Worm (Caenorhabditis elegans) whole organism, L4 larva: Measurements from ENCODE around the gene vps-11.

Source experiments
- Y75B8A.6 ChIP-seq: fragments of 200-800 bp; sonication (Bioruptor generic); IDR thresholded peaks from 2 replicates; pipeline ENCODE4 v1.3.6; 2022; ENCODE audit warnings: missing genetic modification reagents, missing genetic modification characterization, missing compliant biosample characterization
- ZK337.2 ChIP-seq: fragments of 200-800 bp; sonication (Bioruptor generic); IDR thresholded peaks from 2 replicates; pipeline ENCODE4 v1.3.6; 2022; ENCODE audit warnings: missing genetic modification reagents, missing genetic modification characterization, missing compliant biosample characterization
- ZK546.5 ChIP-seq, 2 experiments: sonication (generic microtip); optimal IDR thresholded peaks; 2 replicates each; lab custom pipeline; 2017; ENCODE audit warnings: missing biosample characterization in 2 of 2, missing genetic modification characterization in 2 of 2
- aha-1 ChIP-seq: fragments of 150-350 bp; peaks from one replicate; lab custom pipeline; 2014; ENCODE audit warnings: missing biosample characterization, missing genetic modification characterization
- arid-1 ChIP-seq: fragments of 200-800 bp; sonication (Bioruptor generic); conservative IDR thresholded peaks from 2 replicates; pipeline ENCODE4 v1.3.6; 2022; ENCODE audit warnings: missing genetic modification reagents, missing genetic modification characterization, missing compliant biosample characterization
- ceh-28 ChIP-seq: fragments of 150-350 bp; optimal IDR thresholded peaks from 2 replicates; lab custom pipeline; 2014; ENCODE audit warnings: missing biosample characterization, missing genetic modification reagents, missing genetic modification characterization
- ceh-44 ChIP-seq: fragments of 200-800 bp; sonication (Bioruptor generic); IDR thresholded peaks from 2 replicates; pipeline ENCODE4 v1.3.6; 2022; ENCODE audit warnings: missing genetic modification reagents, missing genetic modification characterization, missing compliant biosample characterization
- daf-16 ChIP-seq, 3 experiments: sonication (generic microtip); optimal IDR thresholded peaks; 2 replicates each; lab custom pipeline; 2016 to 2017; ENCODE audit warnings: missing genetic modification characterization in 3 of 3, missing genetic modification reagents in 3 of 3, mild to moderate bottlenecking in 2 of 3, missing compliant biosample characterization in 2 of 3, missing biosample characterization in 1 of 3, moderate library complexity in 1 of 3
- daf-19 ChIP-seq: fragments of 200-800 bp; sonication (Bioruptor generic); conservative IDR thresholded peaks from 2 replicates; pipeline ENCODE4 v1.3.6; 2022; ENCODE audit warnings: missing genetic modification characterization, missing compliant biosample characterization
- dpl-1 ChIP-seq: fragments of 150-350 bp; optimal IDR thresholded peaks from 2 replicates; lab custom pipeline; 2014; ENCODE audit warnings: missing biosample characterization, missing genetic modification reagents, missing genetic modification characterization
- dve-1 ChIP-seq: sonication (generic microtip); optimal IDR thresholded peaks from 2 replicates; lab custom pipeline; 2017; ENCODE audit warnings: antibody characterized with exemption, mild to moderate bottlenecking, missing genetic modification characterization, missing compliant biosample characterization; ENCODE audit not compliant: insufficient read depth
- egl-27 ChIP-seq: sonication (generic microtip); optimal IDR thresholded peaks from 3 replicates; lab custom pipeline; 2017; ENCODE audit warnings: missing biosample characterization, missing genetic modification reagents, missing genetic modification characterization
- fos-1 ChIP-seq: fragments of 150-350 bp; optimal IDR thresholded peaks from 2 replicates; lab custom pipeline; 2014; ENCODE audit warnings: missing biosample characterization, missing genetic modification characterization
- hif-1 ChIP-seq, 2 experiments: sonication (generic microtip); optimal IDR thresholded peaks; 2 replicates each; lab custom pipeline; 2016 to 2017; ENCODE audit warnings: missing compliant biosample characterization in 2 of 2, missing genetic modification characterization in 2 of 2, missing genetic modification reagents in 2 of 2, missing genotype in 2 of 2, mild to moderate bottlenecking in 1 of 2
- hlh-11 ChIP-seq: fragments of 200-800 bp; sonication (Bioruptor generic); optimal IDR thresholded peaks from 2 replicates; lab custom pipeline; 2018; ENCODE audit warnings: mild to moderate bottlenecking, missing genetic modification characterization, missing compliant biosample characterization
- hlh-30 ChIP-seq: sonication (generic microtip); optimal IDR thresholded peaks from 2 replicates; lab custom pipeline; 2017; ENCODE audit warnings: antibody characterized with exemption, mild to moderate bottlenecking, missing genetic modification characterization, missing compliant biosample characterization; ENCODE audit not compliant: insufficient read depth
- lin-38 ChIP-seq: fragments of 200-800 bp; sonication (Bioruptor generic); IDR thresholded peaks from 2 replicates; pipeline ENCODE4 v1.3.6; 2022; ENCODE audit warnings: missing genetic modification reagents, missing genetic modification characterization, missing compliant biosample characterization
- lsy-2 ChIP-seq, 2 experiments: fragments of 150-350 bp in 1 of 2; sonication (generic microtip) in 1 of 2; optimal IDR thresholded peaks; 2 replicates each; lab custom pipeline; 2014 to 2017; ENCODE audit warnings: missing biosample characterization in 2 of 2, missing genetic modification characterization in 2 of 2
- madf-5 ChIP-seq, 2 experiments: fragments of 200-800 bp; sonication (Bioruptor generic); IDR thresholded peaks; 2 replicates each; pipeline ENCODE4 v1.3.6; 2022; ENCODE audit warnings: missing compliant biosample characterization in 2 of 2, missing genetic modification characterization in 2 of 2
- madf-9 ChIP-seq: fragments of 200-800 bp; sonication (Bioruptor generic); conservative IDR thresholded peaks from 2 replicates; pipeline ENCODE4 v1.3.6; 2022; ENCODE audit warnings: missing genetic modification reagents, missing genetic modification characterization, missing compliant biosample characterization
- mep-1 ChIP-seq: fragments of 150-350 bp; sonication (generic microtip); optimal IDR thresholded peaks from 3 replicates; lab custom pipeline; 2014; ENCODE audit warnings: missing biosample characterization, missing genetic modification characterization
- mes-2 ChIP-seq: sonication (generic microtip); optimal IDR thresholded peaks from 2 replicates; lab custom pipeline; 2016; ENCODE audit warnings: missing genotype, mild to moderate bottlenecking, missing genetic modification characterization, missing compliant biosample characterization; ENCODE audit not compliant: poor library complexity, severe bottlenecking
- mxl-3 ChIP-seq: fragments of 200-800 bp; sonication (Bioruptor generic); optimal IDR thresholded peaks from 2 replicates; lab custom pipeline; 2018; ENCODE audit warnings: mild to moderate bottlenecking, missing genetic modification characterization, missing compliant biosample characterization
- nhr-11 ChIP-seq: fragments of 150-350 bp; optimal IDR thresholded peaks from 2 replicates; lab custom pipeline; 2014; ENCODE audit warnings: missing biosample characterization, missing genetic modification characterization
- nhr-111 ChIP-seq: fragments of 200-800 bp; sonication (Bioruptor generic); optimal IDR thresholded peaks from 2 replicates; lab custom pipeline; 2018; ENCODE audit warnings: mild to moderate bottlenecking, missing genetic modification characterization, missing compliant biosample characterization
- nhr-237 ChIP-seq: sonication (generic microtip); optimal IDR thresholded peaks from 2 replicates; lab custom pipeline; 2017; ENCODE audit warnings: missing biosample characterization, missing genetic modification characterization
- nhr-25 ChIP-seq: sonication (generic microtip); optimal IDR thresholded peaks from 2 replicates; lab custom pipeline; 2017; ENCODE audit warnings: missing genetic modification characterization, mild to moderate bottlenecking, missing compliant biosample characterization, antibody characterized with exemption, moderate library complexity, borderline replicate concordance; ENCODE audit not compliant: insufficient read depth
- nhr-28 ChIP-seq: fragments of 150-350 bp; optimal IDR thresholded peaks from 2 replicates; lab custom pipeline; 2014; ENCODE audit warnings: missing biosample characterization, missing genetic modification characterization
- nhr-6 ChIP-seq: fragments of 150-350 bp; optimal IDR thresholded peaks from 2 replicates; lab custom pipeline; 2014; ENCODE audit warnings: missing biosample characterization, missing genetic modification characterization
- pha-4 ChIP-seq, 2 experiments: fragments of 150-350 bp in 1 of 2; fragments of 200-800 bp in 1 of 2; sonication (Bioruptor generic) in 1 of 2; IDR thresholded peaks in 1 of 2; optimal IDR thresholded peaks in 1 of 2; 2 replicates each; pipeline versions ENCODE4 v1.3.6 to Lab custom; 2014 to 2022; ENCODE audit warnings: missing genetic modification characterization in 2 of 2, missing genetic modification reagents in 2 of 2, missing biosample characterization in 1 of 2, missing compliant biosample characterization in 1 of 2
- php-3 ChIP-seq: fragments of 200-800 bp; sonication (Bioruptor generic); IDR thresholded peaks from 2 replicates; pipeline ENCODE4 v1.3.6; 2022; ENCODE audit warnings: missing genetic modification reagents, missing genetic modification characterization, missing compliant biosample characterization
- pqm-1 ChIP-seq: sonication (generic microtip); optimal IDR thresholded peaks from 2 replicates; lab custom pipeline; 2017; ENCODE audit warnings: missing biosample characterization, missing genetic modification characterization
- rbr-2 ChIP-seq: sonication (generic microtip); optimal IDR thresholded peaks from 2 replicates; lab custom pipeline; 2016; ENCODE audit warnings: missing genotype, missing genetic modification characterization, missing compliant biosample characterization
- saeg-2 ChIP-seq: fragments of 200-800 bp; sonication (Bioruptor generic); IDR thresholded peaks from 2 replicates; pipeline ENCODE4 v1.3.6; 2022; ENCODE audit warnings: missing genetic modification reagents, missing genetic modification characterization, missing compliant biosample characterization
- snpc-1.2 ChIP-seq: fragments of 200-800 bp; sonication (Bioruptor generic); IDR thresholded peaks from 2 replicates; pipeline ENCODE4 v1.3.6; 2022; ENCODE audit warnings: missing genetic modification reagents, missing genetic modification characterization, missing compliant biosample characterization
- snpc-4 ChIP-seq: fragments of 150-350 bp; optimal IDR thresholded peaks from 2 replicates; lab custom pipeline; 2014; ENCODE audit warnings: missing biosample characterization, missing genetic modification characterization
- tra-1 ChIP-seq: fragments of 200-800 bp; sonication (Bioruptor generic); IDR thresholded peaks from 2 replicates; pipeline ENCODE4 v1.3.6; 2022; ENCODE audit warnings: missing genetic modification reagents, missing genetic modification characterization, missing compliant biosample characterization
- unc-130 ChIP-seq: sonication (generic microtip); optimal IDR thresholded peaks from 2 replicates; lab custom pipeline; 2016; ENCODE audit warnings: missing genetic modification reagents, missing genetic modification characterization, missing compliant biosample characterization

The vps-11 gene

DNA sequence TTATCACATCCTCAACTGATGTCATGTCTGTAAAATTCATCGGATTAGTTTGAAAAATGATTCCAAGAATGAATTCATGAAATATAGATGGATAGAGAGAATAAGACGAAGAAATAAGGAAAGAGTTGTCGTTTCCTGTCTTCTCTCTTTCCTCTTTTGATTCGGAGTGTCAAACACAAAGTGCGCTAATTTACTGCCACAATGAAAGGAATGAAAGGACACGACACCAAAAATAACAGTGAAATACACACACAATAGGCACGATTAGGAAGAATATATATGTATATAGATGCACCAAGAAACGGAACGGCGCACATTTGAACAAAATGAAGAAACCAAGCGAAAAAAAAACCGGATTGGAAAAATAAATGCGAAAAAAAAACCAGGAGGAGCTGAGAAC is 35.8 kb upstream of the vps-11 start, which contains the start of gene VM106R.1:
Gene VM106R.1 (minus strand): TSS at position 101 of the 400 bp plus-strand sequence.
- TF ChIP-seq tra-1: no peak
- no peak for TF ChIP-seq dpl-1 (GFP tag; lab: Kevin White, UChicago)
- no peak for TF ChIP-seq php-3 (GFP tag; lab: Robert Waterston, UW)
- TF ChIP-seq ceh-44 (GFP tag; lab: Robert Waterston, UW): no peak
- TF ChIP-seq Y75B8A.6 (GFP tag; lab: Robert Waterston, UW): no peak

DNA sequence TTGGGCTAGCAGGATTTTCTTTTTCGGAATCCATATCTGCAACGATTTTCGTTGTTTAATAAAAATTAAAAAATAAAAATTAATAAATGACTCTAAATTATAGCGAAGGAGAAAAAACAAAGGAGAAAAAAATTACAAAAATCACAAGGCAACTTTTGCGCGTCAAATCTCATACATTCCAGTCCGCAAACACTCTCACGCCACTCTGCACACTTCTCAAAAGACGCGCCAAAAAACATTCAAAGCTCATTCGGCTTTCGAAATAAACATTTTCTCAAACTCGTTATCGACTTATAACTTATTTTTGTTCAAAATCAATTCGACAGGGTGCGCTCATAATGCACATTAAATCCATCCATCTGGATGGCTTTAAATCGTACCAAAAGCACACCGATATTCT is 30.8 kb upstream of the vps-11 start, which contains the start of the genes R06F6.12 and mix-1:
Gene R06F6.12 (minus strand): TSS at position 36 of the 400 bp plus-strand sequence.
Gene mix-1 (plus strand): TSS at position 201 of the 400 bp plus-strand sequence.
- peak in 1 of 2 experiments; percentile 6 for TF ChIP-seq hif-1 (tag; optimal IDR thresholded peaks at IDR 0.05; lab: Kevin White, UChicago)
- TF ChIP-seq daf-16 (GFP tag; optimal IDR thresholded peaks at IDR 0.05; lab: Kevin White, UChicago): no peak
- TF ChIP-seq daf-16 (tag; optimal IDR thresholded peaks at IDR 0.05; lab: Kevin White, UChicago): peak; percentile 47
- TF ChIP-seq hlh-11 (tag; lab: Kevin White, UChicago): peak; percentile 22
- no peak for TF ChIP-seq pqm-1
- peak; percentile 40 for TF ChIP-seq dve-1 (tag; lab: Kevin White, UChicago)
- peak; percentile 18 for TF ChIP-seq unc-130
- TF ChIP-seq fos-1 (tag; lab: Kevin White, UChicago): no peak
- TF ChIP-seq mxl-3 (GFP tag; lab: Kevin White, UChicago): no peak
- no peak for TF ChIP-seq ZK337.2
- TF ChIP-seq dpl-1 (GFP tag; lab: Kevin White, UChicago): peak; percentile 88
- TF ChIP-seq php-3 (GFP tag; lab: Robert Waterston, UW): no peak
- no peak for TF ChIP-seq nhr-237
- TF ChIP-seq madf-9: no peak
- no peak for TF ChIP-seq saeg-2 (GFP tag; lab: Robert Waterston, UW)
- peak; percentile 63 for TF ChIP-seq aha-1 (tag; lab: Kevin White, UChicago)
- TF ChIP-seq nhr-11: no peak
- TF ChIP-seq lsy-2 (tag; optimal IDR thresholded peaks at IDR 0.05; lab: Kevin White, UChicago): peak; percentile 10 to 83
- peak; percentile 79 for TF ChIP-seq mes-2 (tag; lab: Kevin White, UChicago)
- no peak for TF ChIP-seq egl-27
- 0 out of 2 replicates have a peak, but pooled peaks have one; percentile 38 for TF ChIP-seq arid-1 (GFP tag; lab: Robert Waterston, UW)
- TF ChIP-seq rbr-2 (tag; lab: Kevin White, UChicago): peak; percentile 41
- TF ChIP-seq lin-38: peak; percentile 73
- TF ChIP-seq nhr-111 (GFP tag; lab: Kevin White, UChicago): no peak
- no peak for TF ChIP-seq ceh-28 (tag; lab: Kevin White, UChicago)
- TF ChIP-seq pha-4 (GFP tag; IDR thresholded peaks at IDR 0.05; lab: Robert Waterston, UW): 0 out of 2 replicates have a peak, but pooled peaks have one; percentile 38
- TF ChIP-seq pha-4 (tag; optimal IDR thresholded peaks at IDR 0.05; lab: Kevin White, UChicago): peak; percentile 46
- TF ChIP-seq mep-1 (tag; lab: Kevin White, UChicago): peak; percentile 52
- peak; percentile 75 for TF ChIP-seq hlh-30 (tag; lab: Kevin White, UChicago)
- no peak for TF ChIP-seq snpc-4
- TF ChIP-seq daf-19: no peak
- peak; percentile 2 for TF ChIP-seq nhr-6 (tag; lab: Kevin White, UChicago)
- TF ChIP-seq snpc-1.2 (GFP tag; lab: Robert Waterston, UW): no peak
- no peak for TF ChIP-seq ZK546.5 (tag; optimal IDR thresholded peaks at IDR 0.05; lab: Kevin White, UChicago)
- no peak for TF ChIP-seq madf-5 (GFP tag; IDR thresholded peaks at IDR 0.05; lab: Robert Waterston, UW)
- TF ChIP-seq, all 104 proteins: peak for 16

DNA sequence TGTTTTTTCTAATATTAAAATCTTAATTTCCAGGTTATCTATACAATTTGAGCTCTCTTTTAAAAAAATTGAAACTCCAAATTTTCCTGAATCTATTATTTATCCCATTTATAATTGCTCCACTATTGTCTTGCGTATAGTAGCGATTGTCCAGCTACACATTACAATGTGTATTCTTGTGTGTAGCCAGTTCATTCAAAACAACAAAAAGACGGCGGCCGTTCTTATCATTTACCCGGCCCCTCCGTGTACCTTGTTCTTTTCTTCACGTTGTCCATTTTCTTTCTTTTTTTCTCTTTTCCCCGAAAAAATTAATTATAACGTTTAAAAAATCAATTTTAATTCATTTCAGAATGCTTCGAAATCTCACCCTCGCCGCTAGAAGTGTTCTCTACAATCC is 27.4 kb upstream of the vps-11 start, which contains the start of gene ech-4:
Gene ech-4 (plus strand): TSS at position 353 of the 400 bp plus-strand sequence.
- peak; percentile 56 for TF ChIP-seq nhr-28
- TF ChIP-seq daf-16 (GFP tag; optimal IDR thresholded peaks at IDR 0.05; lab: Kevin White, UChicago): no peak
- TF ChIP-seq daf-16 (tag; optimal IDR thresholded peaks at IDR 0.05; lab: Kevin White, UChicago): peak; percentile 63
- no peak for TF ChIP-seq snpc-1.2 (GFP tag; lab: Robert Waterston, UW)
- TF ChIP-seq pqm-1: peak; percentile 9
- TF ChIP-seq lin-38: peak; percentile 17; the same call in 1 of the 2 replicates
- TF ChIP-seq nhr-25: no peak
